Fruit fly (Drosophila melanogaster): ENCODE data around the gene Fadd.
A peak's percentile ranks its signal among the peaks of the same experiment; 100 is the strongest.

Gene Fadd

DNA sequence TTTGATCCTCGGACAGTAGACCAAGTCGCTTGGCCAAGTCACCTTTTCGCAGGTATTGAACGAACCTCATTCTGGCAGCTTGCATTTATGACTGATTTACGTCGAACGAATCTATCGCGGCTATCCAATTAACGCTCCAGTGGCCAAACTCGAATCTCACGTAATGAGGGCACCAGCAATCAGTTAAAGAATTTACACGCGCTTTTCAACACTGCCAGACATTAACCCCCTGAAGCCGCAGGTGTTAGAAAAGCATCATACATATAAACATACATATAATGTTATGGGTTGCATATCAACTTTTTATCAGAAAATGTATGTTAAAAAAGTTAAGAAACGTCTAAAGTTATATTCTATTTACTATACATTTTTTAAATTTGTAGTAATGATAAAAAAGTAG is 8.9 kb upstream of the Fadd start, which contains the start of gene CG6028 (continued):
- TF ChIP-seq CG4424 (GFP tag; optimal IDR thresholded peaks at IDR 0.05) (peak; percentile 20), ATbp (GFP tag; optimal IDR thresholded peaks at IDR 0.05) (no peak), exex (tag; optimal IDR thresholded peaks at IDR 0.05) (peak; percentile 45), sug (tag; optimal IDR thresholded peaks at IDR 0.05) (no peak), bcd (GFP tag; optimal IDR thresholded peaks at IDR 0.05) (no peak), Nf-YC (tag; optimal IDR thresholded peaks at IDR 0.05) (no peak), E2f2 (GFP tag; IDR thresholded peaks at IDR 0.05) (no peak; the same call in 1 of the 2 replicates), HHEX (GFP tag; optimal IDR thresholded peaks at IDR 0.05) (no peak), CG1529 (GFP tag; optimal IDR thresholded peaks at IDR 0.05) (no peak), CG4404 (GFP tag; IDR thresholded peaks at IDR 0.05) (no peak), oc (tag; optimal IDR thresholded peaks at IDR 0.05) (no peak), Rfx (GFP tag; IDR thresholded peaks at IDR 0.05) (peak; percentile 68), CG11085 (GFP tag; IDR thresholded peaks at IDR 0.05) (no peak), fd96Cb (tag; optimal IDR thresholded peaks at IDR 0.05) (no peak), amos (GFP tag; IDR thresholded peaks at IDR 0.05; ENCODE audit: partially characterized antibody) (peak; percentile 32; the same call in 1 of the 2 replicates), Opbp (GFP tag; IDR thresholded peaks at IDR 0.05; ENCODE audit: partially characterized antibody) (no peak), CG14050 (GFP tag; IDR thresholded peaks at IDR 0.05) (no peak), dmrt99B (tag; optimal IDR thresholded peaks at IDR 0.05) (no peak), CG17359 (tag; optimal IDR thresholded peaks at IDR 0.05) (peak; percentile 6), CG9876 (GFP tag; optimal IDR thresholded peaks at IDR 0.05) (no peak), Dip3 (GFP tag; optimal IDR thresholded peaks at IDR 0.05) (peak; percentile 5), Oli (tag; optimal IDR thresholded peaks at IDR 0.05) (no peak), CG6765 (GFP tag; optimal IDR thresholded peaks at IDR 0.05) (peak; percentile 22), CG30403 (GFP tag; optimal IDR thresholded peaks at IDR 0.05) (peak; percentile 17), en (GFP tag; optimal IDR thresholded peaks at IDR 0.05) (no peak), ro (GFP tag; IDR thresholded peaks at IDR 0.05) (no peak), CG8388 (GFP tag; optimal IDR thresholded peaks at IDR 0.05) (no peak), CG17328 (GFP tag; IDR thresholded peaks at IDR 0.05) (peak; percentile 45; the same call in 1 of the 2 replicates), ap (GFP tag; IDR thresholded peaks at IDR 0.05) (no peak), wdn (GFP tag; IDR thresholded peaks at IDR 0.05) (no peak), CG1792 (GFP tag; optimal IDR thresholded peaks at IDR 0.05) (no peak), run (tag; optimal IDR thresholded peaks at IDR 0.05) (no peak), sqz (GFP tag; optimal IDR thresholded peaks at IDR 0.05) (no peak), sd (tag; optimal IDR thresholded peaks at IDR 0.05) (peak; percentile 81), Xrp1 (GFP tag; IDR thresholded peaks at IDR 0.05) (peak; percentile 46), Drgx (GFP tag; IDR thresholded peaks at IDR 0.05) (peak; percentile 33; the same call in 1 of the 2 replicates), sim (GFP tag; IDR thresholded peaks at IDR 0.05) (no peak), Lim3 (GFP tag; IDR thresholded peaks at IDR 0.05) (no peak), CG6854 (GFP tag; optimal IDR thresholded peaks at IDR 0.05) (no peak), h (optimal IDR thresholded peaks at IDR 0.05) (no peak), Bteb2 (GFP tag; optimal IDR thresholded peaks at IDR 0.05) (no peak), stc (GFP tag; IDR thresholded peaks at IDR 0.05) (no peak), kay (GFP tag; optimal IDR thresholded peaks at IDR 0.05) (peak; percentile 21), CG3281 (GFP tag; optimal IDR thresholded peaks at IDR 0.05) (no peak), mam (GFP tag; optimal IDR thresholded peaks at IDR 0.05) (peak; percentile 33), Trl (optimal IDR thresholded peaks at IDR 0.05) (no peak), Trl (GFP tag; optimal IDR thresholded peaks at IDR 0.05) (no peak), E2f1 (GFP tag; IDR thresholded peaks at IDR 0.05) (no peak), CG2202 (tag; optimal IDR thresholded peaks at IDR 0.05) (no peak), bigmax (GFP tag; optimal IDR thresholded peaks at IDR 0.05) (no peak), CG14710 (tag; optimal IDR thresholded peaks at IDR 0.05) (peak; percentile 9), p53 (GFP tag; optimal IDR thresholded peaks at IDR 0.05) (no peak), Nf-YB (GFP tag; optimal IDR thresholded peaks at IDR 0.05) (no peak)

All from whole organism, embryonic.